Worm (Caenorhabditis elegans) whole organism, L4 larva: ENCODE results near the gene ttn-1.
A peak's percentile ranks its signal among the peaks of the same experiment; 100 is the strongest.

Experiments used
- D1046.2 ChIP-seq: fragments of 200-800 bp; sonication (Bioruptor generic); IDR thresholded peaks from 2 replicates; pipeline ENCODE4 v1.3.6; 2022; ENCODE audit warnings: missing genetic modification characterization, missing compliant biosample characterization
- R02D3.7 ChIP-seq: fragments of 150-350 bp; sonication (generic microtip); optimal IDR thresholded peaks from 3 replicates; lab custom pipeline; 2014; ENCODE audit warnings: missing biosample characterization, missing genetic modification characterization
- T26A8.4 ChIP-seq: fragments of 200-800 bp; sonication (Bioruptor generic); IDR thresholded peaks from 2 replicates; pipeline ENCODE4 v1.3.6; 2022; ENCODE audit warnings: missing genetic modification characterization, missing compliant biosample characterization
- Y105C5A.15 ChIP-seq: fragments of 200-800 bp; sonication (Bioruptor generic); IDR thresholded peaks from 2 replicates; pipeline ENCODE4 v1.3.6; 2022; ENCODE audit warnings: missing genetic modification characterization, missing compliant biosample characterization
- Y5F2A.4 ChIP-seq: fragments of 200-800 bp; sonication (Bioruptor generic); optimal IDR thresholded peaks from 2 replicates; lab custom pipeline; 2018; ENCODE audit warnings: mild to moderate bottlenecking, missing genetic modification characterization, missing compliant biosample characterization
- ZK337.2 ChIP-seq: fragments of 200-800 bp; sonication (Bioruptor generic); IDR thresholded peaks from 2 replicates; pipeline ENCODE4 v1.3.6; 2022; ENCODE audit warnings: missing genetic modification reagents, missing genetic modification characterization, missing compliant biosample characterization
- aly-2 ChIP-seq: sonication (generic microtip); optimal IDR thresholded peaks from 2 replicates; lab custom pipeline; 2018; ENCODE audit warnings: missing biosample characterization, missing genetic modification characterization
- arid-1 ChIP-seq: fragments of 200-800 bp; sonication (Bioruptor generic); conservative IDR thresholded peaks from 2 replicates; pipeline ENCODE4 v1.3.6; 2022; ENCODE audit warnings: missing genetic modification reagents, missing genetic modification characterization, missing compliant biosample characterization
- attf-4 ChIP-seq: sonication (generic microtip); optimal IDR thresholded peaks from 3 replicates; lab custom pipeline; 2017; ENCODE audit warnings: missing biosample characterization, missing genetic modification characterization
- ceh-28 ChIP-seq: fragments of 150-350 bp; optimal IDR thresholded peaks from 2 replicates; lab custom pipeline; 2014; ENCODE audit warnings: missing biosample characterization, missing genetic modification reagents, missing genetic modification characterization
- ceh-44 ChIP-seq: fragments of 200-800 bp; sonication (Bioruptor generic); IDR thresholded peaks from 2 replicates; pipeline ENCODE4 v1.3.6; 2022; ENCODE audit warnings: missing genetic modification reagents, missing genetic modification characterization, missing compliant biosample characterization
- ces-1 ChIP-seq: fragments of 150-350 bp; sonication (generic microtip); optimal IDR thresholded peaks from 4 replicates; lab custom pipeline; 2014; ENCODE audit warnings: missing biosample characterization, missing genetic modification reagents, missing genetic modification characterization
- cey-2 ChIP-seq: sonication (generic microtip); optimal IDR thresholded peaks from 3 replicates; lab custom pipeline; 2017; ENCODE audit warnings: missing genetic modification characterization, mild to moderate bottlenecking, missing compliant biosample characterization, antibody characterized with exemption, borderline replicate concordance; ENCODE audit not compliant: insufficient read depth
- ctbp-1 ChIP-seq: fragments of 200-800 bp; sonication (Bioruptor generic); IDR thresholded peaks from 2 replicates; pipeline ENCODE4 v1.3.6; 2022; ENCODE audit warnings: missing genetic modification reagents, missing genetic modification characterization, missing compliant biosample characterization
- daf-16 ChIP-seq, 3 experiments: sonication (generic microtip); optimal IDR thresholded peaks; 2 replicates each; lab custom pipeline; 2016 to 2017; ENCODE audit warnings: missing genetic modification characterization in 3 of 3, missing genetic modification reagents in 3 of 3, mild to moderate bottlenecking in 2 of 3, missing compliant biosample characterization in 2 of 3, missing biosample characterization in 1 of 3, moderate library complexity in 1 of 3
- daf-19 ChIP-seq: fragments of 200-800 bp; sonication (Bioruptor generic); conservative IDR thresholded peaks from 2 replicates; pipeline ENCODE4 v1.3.6; 2022; ENCODE audit warnings: missing genetic modification characterization, missing compliant biosample characterization
- daf-8 ChIP-seq: fragments of 200-800 bp; sonication (Bioruptor generic); IDR thresholded peaks from 2 replicates; pipeline ENCODE4 v1.3.6; 2022; ENCODE audit warnings: missing genetic modification characterization, missing compliant biosample characterization
- dmd-6 ChIP-seq: fragments of 200-800 bp; sonication (Bioruptor generic); IDR thresholded peaks from 2 replicates; pipeline ENCODE4 v1.3.6; 2022; ENCODE audit warnings: missing genetic modification reagents, missing genetic modification characterization, missing compliant biosample characterization
- dve-1 ChIP-seq: sonication (generic microtip); optimal IDR thresholded peaks from 2 replicates; lab custom pipeline; 2017; ENCODE audit warnings: antibody characterized with exemption, mild to moderate bottlenecking, missing genetic modification characterization, missing compliant biosample characterization; ENCODE audit not compliant: insufficient read depth
- egl-27 ChIP-seq: sonication (generic microtip); optimal IDR thresholded peaks from 3 replicates; lab custom pipeline; 2017; ENCODE audit warnings: missing biosample characterization, missing genetic modification reagents, missing genetic modification characterization
- egl-43 ChIP-seq: fragments of 200-800 bp; sonication (Bioruptor generic); IDR thresholded peaks from 2 replicates; pipeline ENCODE4 v1.3.6; 2022; ENCODE audit warnings: missing genetic modification reagents, missing genetic modification characterization, missing compliant biosample characterization
- fos-1 ChIP-seq: fragments of 150-350 bp; optimal IDR thresholded peaks from 2 replicates; lab custom pipeline; 2014; ENCODE audit warnings: missing biosample characterization, missing genetic modification characterization
- gei-8 ChIP-seq: fragments of 200-800 bp; sonication (Bioruptor generic); optimal IDR thresholded peaks from 2 replicates; lab custom pipeline; 2018; ENCODE audit warnings: mild to moderate bottlenecking, missing genetic modification characterization, missing compliant biosample characterization
- hlh-11 ChIP-seq: fragments of 200-800 bp; sonication (Bioruptor generic); optimal IDR thresholded peaks from 2 replicates; lab custom pipeline; 2018; ENCODE audit warnings: mild to moderate bottlenecking, missing genetic modification characterization, missing compliant biosample characterization
- hlh-30 ChIP-seq: sonication (generic microtip); optimal IDR thresholded peaks from 2 replicates; lab custom pipeline; 2017; ENCODE audit warnings: antibody characterized with exemption, mild to moderate bottlenecking, missing genetic modification characterization, missing compliant biosample characterization; ENCODE audit not compliant: insufficient read depth
- hmg-1.1 ChIP-seq: fragments of 200-800 bp; sonication (Bioruptor generic); IDR thresholded peaks from 2 replicates; pipeline ENCODE4 v1.3.6; 2022; ENCODE audit warnings: missing genetic modification reagents, missing genetic modification characterization, missing compliant biosample characterization
- lin-1 ChIP-seq: fragments of 200-800 bp; sonication (Bioruptor generic); IDR thresholded peaks from 2 replicates; pipeline ENCODE4 v1.3.6; 2022; ENCODE audit warnings: missing genetic modification reagents, missing genetic modification characterization, missing compliant biosample characterization
- lin-13 ChIP-seq: fragments of 150-350 bp; optimal IDR thresholded peaks from 2 replicates; lab custom pipeline; 2014; ENCODE audit warnings: missing biosample characterization, missing genetic modification reagents, missing genetic modification characterization
- lir-3 ChIP-seq: sonication (generic microtip); optimal IDR thresholded peaks from 2 replicates; lab custom pipeline; 2016; ENCODE audit warnings: mild to moderate bottlenecking, missing genetic modification characterization, missing compliant biosample characterization
- madf-9 ChIP-seq: fragments of 200-800 bp; sonication (Bioruptor generic); conservative IDR thresholded peaks from 2 replicates; pipeline ENCODE4 v1.3.6; 2022; ENCODE audit warnings: missing genetic modification reagents, missing genetic modification characterization, missing compliant biosample characterization
- mes-2 ChIP-seq: sonication (generic microtip); optimal IDR thresholded peaks from 2 replicates; lab custom pipeline; 2016; ENCODE audit warnings: missing genotype, mild to moderate bottlenecking, missing genetic modification characterization, missing compliant biosample characterization; ENCODE audit not compliant: poor library complexity, severe bottlenecking
- mxl-2 ChIP-seq: fragments of 200-800 bp; sonication (Bioruptor generic); conservative IDR thresholded peaks from 2 replicates; pipeline ENCODE4 v1.3.6; 2022; ENCODE audit warnings: missing genetic modification reagents, missing genetic modification characterization, missing compliant biosample characterization
- mxl-3 ChIP-seq: fragments of 200-800 bp; sonication (Bioruptor generic); optimal IDR thresholded peaks from 2 replicates; lab custom pipeline; 2018; ENCODE audit warnings: mild to moderate bottlenecking, missing genetic modification characterization, missing compliant biosample characterization
- nhr-11 ChIP-seq: fragments of 150-350 bp; optimal IDR thresholded peaks from 2 replicates; lab custom pipeline; 2014; ENCODE audit warnings: missing biosample characterization, missing genetic modification characterization
- nhr-28 ChIP-seq: fragments of 150-350 bp; optimal IDR thresholded peaks from 2 replicates; lab custom pipeline; 2014; ENCODE audit warnings: missing biosample characterization, missing genetic modification characterization
- nhr-41 ChIP-seq: fragments of 200-800 bp; sonication (Bioruptor generic); IDR thresholded peaks from 2 replicates; pipeline ENCODE4 v1.3.6; 2022; ENCODE audit warnings: missing genetic modification reagents, missing genetic modification characterization, missing compliant biosample characterization
- nhr-42 ChIP-seq: fragments of 200-800 bp; sonication (Bioruptor generic); IDR thresholded peaks from 2 replicates; pipeline ENCODE4 v1.3.6; 2022; ENCODE audit warnings: missing genetic modification characterization, missing compliant biosample characterization
- nhr-6 ChIP-seq: fragments of 150-350 bp; optimal IDR thresholded peaks from 2 replicates; lab custom pipeline; 2014; ENCODE audit warnings: missing biosample characterization, missing genetic modification characterization
- nhr-76 ChIP-seq: fragments of 150-350 bp; optimal IDR thresholded peaks from 2 replicates; lab custom pipeline; 2014; ENCODE audit warnings: missing biosample characterization, missing genetic modification characterization
- php-3 ChIP-seq: fragments of 200-800 bp; sonication (Bioruptor generic); IDR thresholded peaks from 2 replicates; pipeline ENCODE4 v1.3.6; 2022; ENCODE audit warnings: missing genetic modification reagents, missing genetic modification characterization, missing compliant biosample characterization
- snpc-1.2 ChIP-seq: fragments of 200-800 bp; sonication (Bioruptor generic); IDR thresholded peaks from 2 replicates; pipeline ENCODE4 v1.3.6; 2022; ENCODE audit warnings: missing genetic modification reagents, missing genetic modification characterization, missing compliant biosample characterization
- spr-3 ChIP-seq: fragments of 200-800 bp; sonication (Bioruptor generic); optimal IDR thresholded peaks from 2 replicates; lab custom pipeline; 2018; ENCODE audit warnings: mild to moderate bottlenecking, missing genetic modification characterization, missing compliant biosample characterization
- tra-1 ChIP-seq: fragments of 200-800 bp; sonication (Bioruptor generic); IDR thresholded peaks from 2 replicates; pipeline ENCODE4 v1.3.6; 2022; ENCODE audit warnings: missing genetic modification reagents, missing genetic modification characterization, missing compliant biosample characterization
- zfp-3 ChIP-seq: fragments of 200-800 bp; sonication (Bioruptor generic); conservative IDR thresholded peaks from 2 replicates; pipeline ENCODE4 v1.3.6; 2022; ENCODE audit warnings: missing genetic modification reagents, missing genetic modification characterization, missing compliant biosample characterization
- zip-2 ChIP-seq: fragments of 150-350 bp; optimal IDR thresholded peaks from 2 replicates; lab custom pipeline; 2014; ENCODE audit warnings: missing biosample characterization, missing genetic modification characterization

The ttn-1 gene

DNA sequence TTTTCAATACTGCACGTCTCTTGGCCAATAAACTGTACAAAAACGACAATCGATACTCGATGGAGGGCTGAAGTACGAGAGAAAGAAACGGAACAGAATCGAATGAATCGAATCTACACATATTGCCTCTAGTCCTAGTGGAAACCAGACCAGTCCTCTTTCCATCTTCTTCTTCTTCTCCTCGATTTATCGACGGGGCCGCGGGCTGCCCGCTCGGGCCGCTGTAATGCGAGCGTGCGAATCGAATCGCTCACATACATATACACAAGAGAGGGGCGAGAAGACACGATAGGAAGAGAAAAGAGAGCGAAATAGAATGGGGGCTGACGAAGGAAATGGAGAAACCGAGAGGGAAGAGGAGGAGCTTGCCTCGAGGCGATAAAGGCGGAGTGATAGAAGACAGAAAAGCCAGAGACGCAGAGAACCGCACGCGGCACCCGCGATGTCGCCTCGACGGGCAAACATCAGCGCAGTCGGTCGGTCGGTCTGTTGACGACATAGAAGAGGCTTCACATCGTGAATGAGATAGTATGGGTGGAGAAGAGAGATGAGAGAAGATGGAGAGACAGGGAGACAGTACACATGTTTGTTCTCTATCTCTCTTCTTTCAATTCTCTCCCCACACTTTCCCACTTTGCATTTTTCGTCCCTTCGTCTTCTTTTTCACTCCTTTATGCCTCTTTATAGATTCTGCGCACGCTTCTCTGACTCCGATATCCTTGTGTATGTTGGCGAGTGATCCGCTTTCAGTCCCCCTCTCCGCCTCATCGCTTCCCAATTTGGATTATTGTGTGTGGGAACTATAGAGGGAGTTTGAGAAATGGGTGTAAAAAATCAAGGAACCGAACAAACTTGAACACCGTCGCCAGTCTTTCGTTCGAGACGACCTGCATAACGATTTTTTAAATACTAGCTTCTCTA lies 25.2 kb upstream of the ttn-1 start (continued):
- TF ChIP-seq zip-2 (peak; percentile 51), aly-2 (tag; lab: Kevin White, UChicago) (no peak), tra-1 (GFP tag; lab: Robert Waterston, UW) (peak; percentile 90), ZK337.2 (no peak), dve-1 (tag; lab: Kevin White, UChicago) (peak; percentile 97), attf-4 (no peak), Y5F2A.4 (GFP tag; lab: Kevin White, UChicago) (peak; percentile 46), D1046.2 (GFP tag; lab: Robert Waterston, UW) (no peak), fos-1 (tag; lab: Kevin White, UChicago) (peak; percentile 72), nhr-42 (no peak; the same call in 1 of the 2 replicates), ceh-28 (tag; lab: Kevin White, UChicago) (peak; percentile 76), nhr-76 (tag; lab: Kevin White, UChicago) (no peak), nhr-6 (tag; lab: Kevin White, UChicago) (peak; percentile 90), hmg-1.1 (GFP tag; lab: Robert Waterston, UW) (peak; percentile 97), R02D3.7 (tag; lab: Kevin White, UChicago) (no peak), mxl-2 (GFP tag; lab: Robert Waterston, UW) (peak; percentile 64; the same call in 1 of the 2 replicates), cey-2 (tag; lab: Kevin White, UChicago) (peak; percentile 1), T26A8.4 (GFP tag; lab: Robert Waterston, UW) (peak; percentile 87), lin-13 (no peak), egl-43 (GFP tag; lab: Robert Waterston, UW) (peak; percentile 88), nhr-41 (peak; percentile 59), egl-27 (peak; percentile 66), mxl-3 (GFP tag; lab: Kevin White, UChicago) (peak; percentile 92), lin-1 (GFP tag; lab: Robert Waterston, UW) (peak; percentile 91), hlh-11 (tag; lab: Kevin White, UChicago) (peak; percentile 99), hlh-30 (tag; lab: Kevin White, UChicago) (peak; percentile 97), nhr-28 (tag; lab: Kevin White, UChicago) (peak; percentile 40), ctbp-1 (GFP tag; lab: Robert Waterston, UW) (peak; percentile 97), nhr-11 (tag; lab: Kevin White, UChicago) (peak; percentile 91), ceh-44 (GFP tag; lab: Robert Waterston, UW) (no peak), daf-8 (GFP tag; lab: Robert Waterston, UW) (no peak), ces-1 (no peak)

- TF ChIP-seq tra-1 (GFP tag; lab: Robert Waterston, UW) (0 out of 2 replicates have a peak, but pooled peaks have one; percentile 8), lin-13 (no peak), zfp-3 (0 out of 2 replicates have a peak, but pooled peaks have one; percentile 7), dve-1 (tag; lab: Kevin White, UChicago) (no peak), mxl-3 (GFP tag; lab: Kevin White, UChicago) (no peak), dmd-6 (GFP tag; lab: Robert Waterston, UW) (peak; percentile 33), daf-19 (GFP tag; lab: Robert Waterston, UW) (no peak), arid-1 (GFP tag; lab: Robert Waterston, UW) (0 out of 2 replicates have a peak, but pooled peaks have one; percentile 29), madf-9 (GFP tag; lab: Robert Waterston, UW) (peak; percentile 61), gei-8 (peak; percentile 54), nhr-28 (tag; lab: Kevin White, UChicago) (peak; percentile 21), daf-16 (GFP tag; optimal IDR thresholded peaks at IDR 0.05; lab: Kevin White, UChicago) (no peak), daf-16 (tag; optimal IDR thresholded peaks at IDR 0.05; lab: Kevin White, UChicago) (peak; percentile 22), php-3 (GFP tag; lab: Robert Waterston, UW) (peak; percentile 53), egl-43 (GFP tag; lab: Robert Waterston, UW) (0 out of 2 replicates have a peak, but pooled peaks have one; percentile 46), snpc-1.2 (0 out of 2 replicates have a peak, but pooled peaks have one; percentile 41), spr-3 (peak; percentile 22), lir-3 (tag; lab: Kevin White, UChicago) (no peak), mes-2 (peak; percentile 26), Y105C5A.15 (GFP tag; lab: Robert Waterston, UW) (0 out of 2 replicates have a peak, but pooled peaks have one; percentile 21)
These were observed 24.2 kb upstream of the ttn-1 start, which contains the start of gene W06H8.6 for ce11 chrV:6226530-6227125. Gene W06H8.6 (minus strand): TSS chrV:6227010.
